Worm (Caenorhabditis elegans) whole organism, young adult: ENCODE data around the gene npp-26.

Source experiments
- B0336.3 ChIP-seq: fragments of 200-800 bp; sonication (Bioruptor generic); IDR thresholded peaks from 2 replicates; pipeline ENCODE4 v1.3.6; 2022; ENCODE audit warnings: missing genetic modification characterization, missing compliant biosample characterization
- D2030.7 ChIP-seq: fragments of 200-800 bp; sonication (Bioruptor generic); IDR thresholded peaks from 2 replicates; pipeline ENCODE4 v1.3.6; 2022; ENCODE audit warnings: missing genetic modification reagents, missing genetic modification characterization, missing compliant biosample characterization
- F33H1.4 ChIP-seq: fragments of 200-800 bp; sonication (Bioruptor generic); IDR thresholded peaks from 2 replicates; pipeline ENCODE4 v1.3.6; 2022; ENCODE audit warnings: missing genetic modification reagents, missing genetic modification characterization, missing compliant biosample characterization
- F49E8.2 ChIP-seq: sonication (generic microtip); optimal IDR thresholded peaks from 3 replicates; lab custom pipeline; 2017; ENCODE audit warnings: missing genetic modification characterization, mild to moderate bottlenecking, missing compliant biosample characterization, antibody characterized with exemption, moderate library complexity; ENCODE audit not compliant: insufficient read depth
- F55B11.4 ChIP-seq: sonication (generic microtip); optimal IDR thresholded peaks from 2 replicates; lab custom pipeline; 2016; ENCODE audit warnings: missing compliant biosample characterization, missing genetic modification characterization, borderline replicate concordance; ENCODE audit not compliant: insufficient read depth
- K12H6.12 ChIP-seq: fragments of 200-800 bp; sonication (Bioruptor generic); optimal IDR thresholded peaks from 2 replicates; lab custom pipeline; 2018; ENCODE audit warnings: mild to moderate bottlenecking, missing genetic modification characterization, missing compliant biosample characterization
- Y53G8AR.9 ChIP-seq: fragments of 200-800 bp; sonication (Bioruptor generic); conservative IDR thresholded peaks from 2 replicates; pipeline ENCODE4 v1.3.6; 2022; ENCODE audit warnings: missing genetic modification reagents, missing genetic modification characterization, missing compliant biosample characterization
- Y95B8A.8 ChIP-seq: fragments of 200-800 bp; sonication (Bioruptor generic); IDR thresholded peaks from 2 replicates; pipeline ENCODE4 v1.3.6; 2022; ENCODE audit warnings: missing genetic modification reagents, missing genetic modification characterization, missing compliant biosample characterization
- ZK185.1 ChIP-seq: sonication (generic microtip); optimal IDR thresholded peaks from 2 replicates; lab custom pipeline; 2016; ENCODE audit warnings: mild to moderate bottlenecking, missing genetic modification characterization, missing compliant biosample characterization; ENCODE audit not compliant: poor library complexity, severe bottlenecking
- ama-1 ChIP-seq, 3 experiments: fragments of 150-350 bp in 1 of 3; sonication (generic microtip) in 2 of 3; optimal IDR thresholded peaks; 2 replicates each; lab custom pipeline; 2014 to 2018; ENCODE audit warnings: missing biosample characterization in 2 of 3, missing genetic modification characterization in 2 of 3, missing genetic modification reagents in 2 of 3
- aptf-3 ChIP-seq: fragments of 200-800 bp; sonication (Bioruptor generic); IDR thresholded peaks from 2 replicates; pipeline ENCODE4 v1.3.6; 2022; ENCODE audit warnings: missing genetic modification characterization, missing compliant biosample characterization
- attf-3 ChIP-seq: fragments of 200-800 bp; sonication (Bioruptor generic); conservative IDR thresholded peaks from 2 replicates; pipeline ENCODE4 v1.3.6; 2022; ENCODE audit warnings: missing genetic modification reagents, missing genetic modification characterization, missing compliant biosample characterization
- bed-2 ChIP-seq: fragments of 200-800 bp; sonication (Bioruptor generic); IDR thresholded peaks from 2 replicates; pipeline ENCODE4 v1.3.6; 2022; ENCODE audit warnings: missing genetic modification reagents, missing genetic modification characterization, missing compliant biosample characterization
- cebp-1 ChIP-seq, 2 experiments: fragments of 200-800 bp in 1 of 2; sonication (Bioruptor generic) in 1 of 2; sonication (generic microtip) in 1 of 2; IDR thresholded peaks in 1 of 2; optimal IDR thresholded peaks in 1 of 2; 2 replicates each; pipeline versions ENCODE4 v1.3.6 to Lab custom; 2017 to 2022; ENCODE audit warnings: missing compliant biosample characterization in 2 of 2, missing genetic modification characterization in 2 of 2, mild to moderate bottlenecking in 1 of 2, missing genetic modification reagents in 1 of 2, moderate library complexity in 1 of 2
- ceh-100 ChIP-seq: fragments of 200-800 bp; sonication (Bioruptor generic); IDR thresholded peaks from 2 replicates; pipeline ENCODE4 v1.3.6; 2022; ENCODE audit warnings: missing genetic modification reagents, missing genetic modification characterization, missing compliant biosample characterization
- ceh-58 ChIP-seq: fragments of 200-800 bp; sonication (Bioruptor generic); IDR thresholded peaks from 2 replicates; pipeline ENCODE4 v1.3.6; 2022; ENCODE audit warnings: missing genetic modification characterization, missing compliant biosample characterization
- dox-1 ChIP-seq: fragments of 200-800 bp; sonication (Bioruptor generic); IDR thresholded peaks from 2 replicates; pipeline ENCODE4 v1.3.6; 2022; ENCODE audit warnings: missing genetic modification reagents, missing genetic modification characterization, missing compliant biosample characterization
- dpff-1 ChIP-seq: sonication (generic microtip); optimal IDR thresholded peaks from 2 replicates; lab custom pipeline; 2017; ENCODE audit warnings: mild to moderate bottlenecking, missing genetic modification characterization, missing compliant biosample characterization
- efl-1 ChIP-seq: fragments of 150-350 bp; optimal IDR thresholded peaks from 2 replicates; lab custom pipeline; 2014; ENCODE audit warnings: missing biosample characterization, missing genetic modification reagents, missing genetic modification characterization
- ekl-4 ChIP-seq: fragments of 200-800 bp; sonication (Bioruptor generic); IDR thresholded peaks from 2 replicates; pipeline ENCODE4 v1.3.6; 2022; ENCODE audit warnings: missing genetic modification reagents, missing genetic modification characterization, missing compliant biosample characterization
- hlh-12 ChIP-seq: sonication (generic microtip); optimal IDR thresholded peaks from 2 replicates; lab custom pipeline; 2016; ENCODE audit warnings: missing genetic modification characterization, missing compliant biosample characterization
- hrde-1 ChIP-seq: sonication (generic microtip); optimal IDR thresholded peaks from 2 replicates; lab custom pipeline; 2016; ENCODE audit warnings: missing genetic modification characterization, mild to moderate bottlenecking, missing compliant biosample characterization, moderate library complexity, missing genotype, missing genetic modification reagents, borderline replicate concordance
- let-607 ChIP-seq, 2 experiments: fragments of 200-800 bp in 1 of 2; sonication (Bioruptor generic) in 1 of 2; sonication (generic microtip) in 1 of 2; optimal IDR thresholded peaks; 2 replicates each; lab custom pipeline; 2016 to 2018; ENCODE audit warnings: mild to moderate bottlenecking in 2 of 2, missing compliant biosample characterization in 2 of 2, missing genetic modification characterization in 2 of 2, moderate library complexity in 2 of 2, missing genotype in 1 of 2
- lin-26 ChIP-seq: fragments of 200-800 bp; sonication (Bioruptor generic); IDR thresholded peaks from 2 replicates; pipeline ENCODE4 v1.3.6; 2022; ENCODE audit warnings: missing genetic modification reagents, missing genetic modification characterization, missing compliant biosample characterization
- lin-35 ChIP-seq, 3 experiments: fragments of 150-350 bp in 2 of 3; sonication (generic microtip) in 1 of 3; optimal IDR thresholded peaks; 2 replicates each; lab custom pipeline; 2014 to 2018; ENCODE audit warnings: missing biosample characterization in 3 of 3, missing genetic modification characterization in 3 of 3, missing genetic modification reagents in 3 of 3
- lin-40 ChIP-seq: sonication (generic microtip); optimal IDR thresholded peaks from 2 replicates; lab custom pipeline; 2016; ENCODE audit warnings: missing genetic modification characterization, mild to moderate bottlenecking, missing compliant biosample characterization, missing genotype, missing genetic modification reagents
- lir-1 ChIP-seq: fragments of 200-800 bp; sonication (Bioruptor generic); conservative IDR thresholded peaks from 2 replicates; pipeline ENCODE4 v1.3.6; 2022; ENCODE audit warnings: missing genetic modification reagents, missing genetic modification characterization, missing compliant biosample characterization
- lsl-1 ChIP-seq: fragments of 200-800 bp; sonication (Bioruptor generic); optimal IDR thresholded peaks from 2 replicates; lab custom pipeline; 2018; ENCODE audit warnings: mild to moderate bottlenecking, missing genetic modification characterization, moderate library complexity, missing compliant biosample characterization
- lsy-27 ChIP-seq: sonication (generic microtip); optimal IDR thresholded peaks from 2 replicates; lab custom pipeline; 2017; ENCODE audit warnings: missing genetic modification characterization, mild to moderate bottlenecking, missing compliant biosample characterization, antibody characterized with exemption, missing genotype, borderline replicate concordance; ENCODE audit not compliant: insufficient read depth
- madf-3 ChIP-seq: fragments of 200-800 bp; sonication (Bioruptor generic); IDR thresholded peaks from 2 replicates; pipeline ENCODE4 v1.3.6; 2022; ENCODE audit warnings: missing genetic modification reagents, missing genetic modification characterization, missing compliant biosample characterization
- madf-8 ChIP-seq: fragments of 200-800 bp; sonication (Bioruptor generic); conservative IDR thresholded peaks from 2 replicates; pipeline ENCODE4 v1.3.6; 2022; ENCODE audit warnings: missing genetic modification reagents, missing genetic modification characterization, missing compliant biosample characterization
- mel-28 ChIP-seq: sonication (generic microtip); optimal IDR thresholded peaks from 2 replicates; lab custom pipeline; 2016; ENCODE audit warnings: borderline replicate concordance, mild to moderate bottlenecking, missing genetic modification characterization, missing compliant biosample characterization
- mes-4 ChIP-seq: sonication (generic microtip); optimal IDR thresholded peaks from 2 replicates; lab custom pipeline; 2016; ENCODE audit warnings: missing genotype, missing genetic modification characterization, missing compliant biosample characterization
- nfya-2 ChIP-seq: fragments of 200-800 bp; sonication (Bioruptor generic); IDR thresholded peaks from 2 replicates; pipeline ENCODE4 v1.3.6; 2022; ENCODE audit warnings: missing genetic modification reagents, missing genetic modification characterization, missing compliant biosample characterization
- nfyb-1 ChIP-seq: fragments of 200-800 bp; sonication (Bioruptor generic); IDR thresholded peaks from 2 replicates; pipeline ENCODE4 v1.3.6; 2022; ENCODE audit warnings: missing genetic modification reagents, missing genetic modification characterization, missing compliant biosample characterization
- nhr-179 ChIP-seq: sonication (generic microtip); optimal IDR thresholded peaks from 2 replicates; lab custom pipeline; 2016; ENCODE audit warnings: mild to moderate bottlenecking, missing genetic modification characterization, missing compliant biosample characterization
- nhr-80 ChIP-seq: sonication (generic microtip); optimal IDR thresholded peaks from 2 replicates; lab custom pipeline; 2016; ENCODE audit warnings: missing genetic modification characterization, missing compliant biosample characterization
- repo-1 ChIP-seq: sonication (generic microtip); optimal IDR thresholded peaks from 2 replicates; lab custom pipeline; 2017; ENCODE audit warnings: mild to moderate bottlenecking, missing genetic modification characterization, missing compliant biosample characterization
- snpc-1.1 ChIP-seq: sonication (generic microtip); optimal IDR thresholded peaks from 2 replicates; lab custom pipeline; 2017; ENCODE audit warnings: missing genetic modification characterization, mild to moderate bottlenecking, missing compliant biosample characterization, antibody characterized with exemption, moderate library complexity, missing genotype, missing genetic modification reagents; ENCODE audit not compliant: insufficient read depth
- snpc-1.3 ChIP-seq: sonication (generic microtip); optimal IDR thresholded peaks from 2 replicates; lab custom pipeline; 2017; ENCODE audit warnings: missing genetic modification characterization, mild to moderate bottlenecking, missing compliant biosample characterization, antibody characterized with exemption, moderate library complexity, missing genotype, missing genetic modification reagents; ENCODE audit not compliant: insufficient read depth
- snpc-3.4 ChIP-seq: sonication (generic microtip); optimal IDR thresholded peaks from 2 replicates; lab custom pipeline; 2017; ENCODE audit warnings: missing genetic modification characterization, mild to moderate bottlenecking, missing compliant biosample characterization, antibody characterized with exemption, moderate library complexity, missing genotype, missing genetic modification reagents
- xnd-1 ChIP-seq: sonication (generic microtip); optimal IDR thresholded peaks from 2 replicates; lab custom pipeline; 2016; ENCODE audit warnings: missing genotype, missing genetic modification reagents, missing genetic modification characterization, missing compliant biosample characterization
- zfh-2 ChIP-seq: fragments of 200-800 bp; sonication (Bioruptor generic); conservative IDR thresholded peaks from 2 replicates; pipeline ENCODE4 v1.3.6; 2022; ENCODE audit warnings: missing genetic modification reagents, missing genetic modification characterization, missing compliant biosample characterization
- ztf-26 ChIP-seq: sonication (generic microtip); optimal IDR thresholded peaks from 2 replicates; lab custom pipeline; 2017; ENCODE audit warnings: missing genetic modification characterization, missing compliant biosample characterization

Gene npp-26

DNA sequence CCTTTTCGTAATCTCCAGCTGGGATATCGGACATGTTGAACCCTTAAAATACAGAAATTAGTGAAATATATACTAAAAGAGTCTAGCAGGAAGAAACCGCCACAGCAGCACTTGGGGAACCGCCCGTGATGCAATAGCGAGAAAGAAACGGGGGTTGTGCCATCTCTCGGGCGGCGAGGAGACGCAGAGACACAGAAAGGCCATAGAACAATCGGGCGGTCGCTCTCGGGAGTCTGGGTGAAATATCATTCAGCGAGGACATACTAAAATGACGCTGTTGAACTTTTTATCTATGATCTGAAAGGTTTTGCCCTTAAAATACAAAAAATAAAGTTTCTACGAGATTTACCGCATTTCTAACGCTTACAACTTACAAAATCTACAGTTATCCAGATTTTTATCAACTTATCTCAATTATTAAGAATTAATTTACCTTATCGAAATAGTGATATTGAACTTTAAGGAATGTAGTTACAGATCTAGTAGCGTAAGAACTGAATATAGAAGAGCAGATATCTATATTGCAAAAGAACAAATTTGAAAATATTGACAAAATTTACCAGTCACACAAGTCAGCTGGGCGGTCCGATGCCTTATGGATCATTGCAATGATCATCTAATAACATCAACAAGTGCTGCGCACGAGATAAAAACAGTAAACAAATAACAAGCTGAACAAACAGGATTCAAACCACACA lies 16.0 kb upstream of the npp-26 start, which contains the start of gene cyc-2.1:
Gene cyc-2.1 (minus strand): TSS at position 605 of the 698 bp plus-strand sequence.
- TF ChIP-seq snpc-3.4 (tag; lab: Kevin White, UChicago) (peak; percentile 92), lin-40 (peak; percentile 47), Y95B8A.8 (GFP tag; lab: Robert Waterston, UW) (peak; percentile 78), lir-1 (GFP tag; lab: Robert Waterston, UW) (no peak), dox-1 (GFP tag; lab: Robert Waterston, UW) (peak; percentile 74), mel-28 (tag; lab: Kevin White, UChicago) (no peak), ztf-26 (tag; lab: Kevin White, UChicago) (peak; percentile 72), bed-2 (GFP tag; lab: Robert Waterston, UW) (no peak), mes-4 (tag; lab: Kevin White, UChicago) (peak; percentile 6), xnd-1 (tag; lab: Kevin White, UChicago) (peak; percentile 57), repo-1 (tag; lab: Kevin White, UChicago) (peak; percentile 14), snpc-1.1 (tag; lab: Kevin White, UChicago) (peak; percentile 62), ceh-58 (GFP tag; lab: Robert Waterston, UW) (0 out of 2 replicates have a peak, but pooled peaks have one; percentile 10), F49E8.2 (peak; percentile 90), F55B11.4 (tag; lab: Kevin White, UChicago) (no peak), nfya-2 (GFP tag; lab: Robert Waterston, UW) (0 out of 2 replicates have a peak, but pooled peaks have one; percentile 19), Y53G8AR.9 (GFP tag; lab: Robert Waterston, UW) (peak; percentile 82), lin-26 (GFP tag; lab: Robert Waterston, UW) (peak; percentile 66), lsy-27 (tag; lab: Kevin White, UChicago) (no peak), hrde-1 (tag; lab: Kevin White, UChicago) (peak; percentile 94), nfyb-1 (GFP tag; lab: Robert Waterston, UW) (0 out of 2 replicates have a peak, but pooled peaks have one; percentile 15), B0336.3 (GFP tag; lab: Robert Waterston, UW) (peak; percentile 88), attf-3 (GFP tag; lab: Robert Waterston, UW) (no peak), ZK185.1 (tag; lab: Kevin White, UChicago) (peak; percentile 49), aptf-3 (GFP tag; lab: Robert Waterston, UW) (peak; percentile 76; the same call in 1 of the 2 replicates), madf-3 (GFP tag; lab: Robert Waterston, UW) (peak; percentile 79), efl-1 (GFP tag; lab: Kevin White, UChicago) (peak; percentile 5), zfh-2 (GFP tag; lab: Robert Waterston, UW) (peak; percentile 93), nhr-179 (tag; lab: Kevin White, UChicago) (no peak), D2030.7 (GFP tag; lab: Robert Waterston, UW) (no peak), F33H1.4 (GFP tag; lab: Robert Waterston, UW) (peak; percentile 41), cebp-1 (GFP tag; IDR thresholded peaks at IDR 0.05; lab: Robert Waterston, UW) (0 out of 2 replicates have a peak, but pooled peaks have one; percentile 35), cebp-1 (tag; optimal IDR thresholded peaks at IDR 0.05; lab: Kevin White, UChicago) (peak; percentile 82), lin-35 (GFP tag; optimal IDR thresholded peaks at IDR 0.05; lab: Kevin White, UChicago) (peak in 1 of 3 experiments; percentile 51), K12H6.12 (tag; lab: Kevin White, UChicago) (peak; percentile 45), snpc-1.3 (peak; percentile 36), ceh-100 (GFP tag; lab: Robert Waterston, UW) (peak; percentile 38), nhr-80 (tag; lab: Kevin White, UChicago) (peak; percentile 91), madf-8 (GFP tag; lab: Robert Waterston, UW) (no peak), ama-1 (optimal IDR thresholded peaks at IDR 0.05; lab: Kevin White, UChicago) (no peak), ama-1 (GFP tag; optimal IDR thresholded peaks at IDR 0.05; lab: Kevin White, UChicago) (peak; percentile 34 to 66), dpff-1 (tag; lab: Kevin White, UChicago) (no peak), lsl-1 (GFP tag; lab: Kevin White, UChicago) (peak; percentile 54), let-607 (tag; optimal IDR thresholded peaks at IDR 0.05; lab: Kevin White, UChicago) (peak in 1 of 2 experiments; percentile 58), hlh-12 (tag; lab: Kevin White, UChicago) (no peak), ekl-4 (GFP tag; lab: Robert Waterston, UW) (peak; percentile 79; the same call in 1 of the 2 replicates)
